Worm (Caenorhabditis elegans): Measurements from ENCODE around the gene F55A11.7.
A peak's percentile ranks its signal among the peaks of the same experiment; 100 is the strongest.

- no peak for TF ChIP-seq snpc-4 (tag; optimal IDR thresholded peaks at IDR 0.05)
- no peak for TF ChIP-seq nhr-237 (tag; optimal IDR thresholded peaks at IDR 0.05)
- peak; percentile 59 for TF ChIP-seq ama-1 (optimal IDR thresholded peaks at IDR 0.05)
- TF ChIP-seq unc-62 (GFP tag; optimal IDR thresholded peaks at IDR 0.05), result no peak
- peak; percentile 56 for TF ChIP-seq jun-1 (tag; optimal IDR thresholded peaks at IDR 0.05)
- TF ChIP-seq lin-39 (tag; optimal IDR thresholded peaks at IDR 0.05), result peak; percentile 15
- no peak for TF ChIP-seq lin-15B (tag; optimal IDR thresholded peaks at IDR 0.05)
- TF ChIP-seq nhr-12 (tag; optimal IDR thresholded peaks at IDR 0.05), result no peak
- no peak for TF ChIP-seq R02D3.7 (tag; optimal IDR thresholded peaks at IDR 0.05)
- TF ChIP-seq mdl-1 (tag; optimal IDR thresholded peaks at IDR 0.05), result no peak
- TF ChIP-seq skn-1 (tag; optimal IDR thresholded peaks at IDR 0.05), result no peak
- no peak for TF ChIP-seq fos-1 (tag; optimal IDR thresholded peaks at IDR 0.05)
- TF ChIP-seq nhr-76 (tag; optimal IDR thresholded peaks at IDR 0.05), result no peak
These were observed 35.3 kb upstream of the F55A11.7 start, which contains the start of gene pyc-1 for ce11 chrV:11822461-11822939.

Data from whole organism, L3 larva.